Fruit fly (Drosophila melanogaster): ENCODE measurements around the gene CG4116.

The CG4116 gene

dm6 chrX:3024375-3025192 lies 42.8 kb downstream of the CG4116 start (continued):
- TF ChIP-seq grau (tag; optimal IDR thresholded peaks at IDR 0.05) (peak; percentile 6), Nf-YB (GFP tag; optimal IDR thresholded peaks at IDR 0.05) (peak; percentile 22), bbx (GFP tag; IDR thresholded peaks at IDR 0.05; ENCODE audit: partially characterized antibody) (peak; percentile 15; the same call in 1 of the 2 replicates), CG2116 (GFP tag; optimal IDR thresholded peaks at IDR 0.05) (no peak), HLH3B (GFP tag; IDR thresholded peaks at IDR 0.05) (peak; percentile 45; the same call in 1 of the 2 replicates), nom (GFP tag; optimal IDR thresholded peaks at IDR 0.05) (peak; percentile 42), sna (GFP tag; IDR thresholded peaks at IDR 0.05; ENCODE audit: partially characterized antibody) (no peak), zfh1 (GFP tag; IDR thresholded peaks at IDR 0.05) (peak; percentile 71), CG12744 (GFP tag; optimal IDR thresholded peaks at IDR 0.05) (no peak), stc (GFP tag; IDR thresholded peaks at IDR 0.05) (peak; percentile 31; the same call in 1 of the 2 replicates), NC2α (GFP tag; optimal IDR thresholded peaks at IDR 0.05) (peak; percentile 21), mld (GFP tag; IDR thresholded peaks at IDR 0.05; ENCODE audit: partially characterized antibody) (no peak), nerfin-1 (tag; optimal IDR thresholded peaks at IDR 0.05) (peak; percentile 44), cwo (GFP tag; optimal IDR thresholded peaks at IDR 0.05) (no peak), ken (GFP tag; IDR thresholded peaks at IDR 0.05) (peak; percentile 67; the same call in 2 of the 3 replicates), gsb-n (tag; optimal IDR thresholded peaks at IDR 0.05) (peak; percentile 46), pzg (GFP tag; optimal IDR thresholded peaks at IDR 0.05) (no peak), CG1792 (GFP tag; optimal IDR thresholded peaks at IDR 0.05) (no peak), Lhr (GFP tag; optimal IDR thresholded peaks at IDR 0.05) (peak; percentile 19), Rx (GFP tag; IDR thresholded peaks at IDR 0.05) (peak; percentile 60; the same call in 1 of the 2 replicates), E2f2 (GFP tag; IDR thresholded peaks at IDR 0.05) (no peak), fd64A (GFP tag; optimal IDR thresholded peaks at IDR 0.05) (peak; percentile 63), CG4404 (GFP tag; IDR thresholded peaks at IDR 0.05) (no peak), Fer3 (tag; optimal IDR thresholded peaks at IDR 0.05) (peak; percentile 7), HmgZ (tag; optimal IDR thresholded peaks at IDR 0.05) (no peak), CG11456 (GFP tag; IDR thresholded peaks at IDR 0.05) (0 out of 3 replicates have a peak, but pooled peaks have one; percentile 40), H2.0 (GFP tag; IDR thresholded peaks at IDR 0.05) (peak; percentile 21; the same call in 1 of the 2 replicates), CG10366 (GFP tag; IDR thresholded peaks at IDR 0.05) (peak; percentile 22; the same call in 1 of the 2 replicates), CG3407 (GFP tag; optimal IDR thresholded peaks at IDR 0.05) (peak; percentile 64), Hr51 (GFP tag; optimal IDR thresholded peaks at IDR 0.05) (peak in 1 of 2 experiments; percentile 30), twi (tag; optimal IDR thresholded peaks at IDR 0.05) (peak; percentile 44), ap (GFP tag; IDR thresholded peaks at IDR 0.05) (peak; percentile 50), sim (GFP tag; IDR thresholded peaks at IDR 0.05) (peak; percentile 76), CG14667 (GFP tag; IDR thresholded peaks at IDR 0.05) (no peak), CG17385 (GFP tag; optimal IDR thresholded peaks at IDR 0.05) (peak; percentile 29), CG2875 (GFP tag; optimal IDR thresholded peaks at IDR 0.05) (peak; percentile 22), CG34422 (GFP tag; IDR thresholded peaks at IDR 0.05) (0 out of 3 replicates have a peak, but pooled peaks have one; percentile 46), CG16813 (GFP tag; IDR thresholded peaks at IDR 0.05; ENCODE audit: partially characterized antibody) (0 out of 3 replicates have a peak, but pooled peaks have one; percentile 10), caup (GFP tag; optimal IDR thresholded peaks at IDR 0.05; ENCODE audit: severe bottlenecking) (peak; percentile 12), CG9609 (GFP tag; optimal IDR thresholded peaks at IDR 0.05) (no peak), CG7987 (GFP tag; optimal IDR thresholded peaks at IDR 0.05) (peak; percentile 50), trh (GFP tag; optimal IDR thresholded peaks at IDR 0.05) (no peak), TFAM (GFP tag; optimal IDR thresholded peaks at IDR 0.05) (no peak), CG6791 (GFP tag; IDR thresholded peaks at IDR 0.05; ENCODE audit: partially characterized antibody) (peak; percentile 49; the same call in 1 of the 3 replicates), CG11696 (GFP tag; IDR thresholded peaks at IDR 0.05) (peak; percentile 42; the same call in 1 of the 2 replicates), CG11247 (GFP tag; IDR thresholded peaks at IDR 0.05) (0 out of 2 replicates have a peak, but pooled peaks have one; percentile 10), CG1603 (tag; optimal IDR thresholded peaks at IDR 0.05) (peak; percentile 38)
